Fruit fly (Drosophila melanogaster) whole organism, embryonic: ENCODE data around the gene slpr.

ENCODE experiments used
- ATbp ChIP-seq: fragments of 200-800 bp; sonication (Bioruptor generic); optimal IDR thresholded peaks from 2 replicates; lab custom pipeline; 2017; ENCODE audit warnings: missing biosample characterization, mild to moderate bottlenecking, missing genetic modification characterization, missing genetic modification reagents
- Asciz ChIP-seq: fragments of 200-800 bp; sonication (Bioruptor generic); optimal IDR thresholded peaks from 2 replicates; lab custom pipeline; 2017; ENCODE audit warnings: missing biosample characterization, mild to moderate bottlenecking, missing genetic modification characterization, missing genetic modification reagents
- C15 ChIP-seq: fragments of 200-800 bp; sonication (Bioruptor generic); IDR thresholded peaks from 3 replicates; pipeline ENCODE4 v1.3.6; 2022; ENCODE audit warnings: missing biosample characterization, missing genetic modification characterization
- CG11560 ChIP-seq: fragments of 200-800 bp; sonication (Bioruptor generic); IDR thresholded peaks from 3 replicates; pipeline ENCODE4 v1.3.6; 2022; ENCODE audit warnings: missing biosample characterization, missing genetic modification characterization
- CG12391 ChIP-seq: fragments of 200-800 bp; sonication (Bioruptor generic); optimal IDR thresholded peaks from 3 replicates; lab custom pipeline; 2018; ENCODE audit warnings: missing biosample characterization, mild to moderate bottlenecking, missing genetic modification characterization, moderate library complexity
- CG13287 ChIP-seq: fragments of 200-800 bp; sonication (Bioruptor generic); IDR thresholded peaks from 2 replicates; pipeline ENCODE4 v1.3.6; 2022; ENCODE audit warnings: missing biosample characterization, missing genetic modification characterization; ENCODE audit not compliant: partially characterized antibody
- CG1602 ChIP-seq: fragments of 200-800 bp; sonication (Bioruptor generic); optimal IDR thresholded peaks from 3 replicates; lab custom pipeline; 2016; ENCODE audit warnings: missing biosample characterization, missing genetic modification characterization
- CG17186 ChIP-seq: fragments of 200-800 bp; sonication (Bioruptor generic); optimal IDR thresholded peaks from 3 replicates; lab custom pipeline; 2017; ENCODE audit warnings: missing biosample characterization, missing genetic modification reagents, missing genetic modification characterization
- CG17912 ChIP-seq: fragments of 200-800 bp; sonication (Bioruptor generic); optimal IDR thresholded peaks from 2 replicates; lab custom pipeline; 2018; ENCODE audit warnings: missing biosample characterization, mild to moderate bottlenecking, missing genetic modification characterization
- CG1792 ChIP-seq: fragments of 200-800 bp; sonication (Bioruptor generic); optimal IDR thresholded peaks from 2 replicates; lab custom pipeline; 2016; ENCODE audit warnings: missing biosample characterization, missing genetic modification characterization
- CG2116 ChIP-seq: fragments of 200-800 bp; sonication (Bioruptor generic); optimal IDR thresholded peaks from 3 replicates; lab custom pipeline; 2018; ENCODE audit warnings: missing biosample characterization, mild to moderate bottlenecking, missing genetic modification characterization
- CG30020 ChIP-seq: fragments of 200-800 bp; optimal IDR thresholded peaks from 2 replicates; lab custom pipeline; 2019; ENCODE audit warnings: missing biosample characterization, mild to moderate bottlenecking, missing genetic modification characterization, moderate library complexity
- CG33213 ChIP-seq: fragments of 200-800 bp; sonication (Bioruptor generic); optimal IDR thresholded peaks from 3 replicates; lab custom pipeline; 2016; ENCODE audit warnings: missing biosample characterization, missing genetic modification characterization
- CG6175 ChIP-seq: fragments of 200-800 bp; sonication (Bioruptor generic); IDR thresholded peaks from 3 replicates; pipeline ENCODE4 v1.3.6; 2022; ENCODE audit warnings: missing biosample characterization, missing genetic modification characterization
- CG6683 ChIP-seq: fragments of 200-800 bp; sonication (Bioruptor generic); optimal IDR thresholded peaks from 2 replicates; lab custom pipeline; 2017; ENCODE audit warnings: missing biosample characterization, mild to moderate bottlenecking, missing genetic modification characterization, missing genetic modification reagents
- CG7271 ChIP-seq: fragments of 200-800 bp; sonication (Bioruptor generic); optimal IDR thresholded peaks from 2 replicates; lab custom pipeline; 2018; ENCODE audit warnings: missing biosample characterization, mild to moderate bottlenecking, missing genetic modification characterization, moderate library complexity
- CG9797 ChIP-seq: fragments of 200-800 bp; sonication (Bioruptor generic); optimal IDR thresholded peaks from 3 replicates; lab custom pipeline; 2018; ENCODE audit warnings: missing biosample characterization, mild to moderate bottlenecking, missing genetic modification characterization
- CG9932 ChIP-seq: fragments of 200-800 bp; sonication (Bioruptor generic); IDR thresholded peaks from 2 replicates; pipeline ENCODE4 v1.3.6; 2022; ENCODE audit warnings: missing biosample characterization, missing genetic modification characterization
- Chrac-16 ChIP-seq: fragments of 200-800 bp; sonication (Bioruptor generic); optimal IDR thresholded peaks from 3 replicates; lab custom pipeline; 2016; ENCODE audit warnings: missing biosample characterization, missing genetic modification characterization
- Dfd ChIP-seq, 2 experiments: fragments of >200 bp; optimal IDR thresholded peaks; 2 replicates each; lab custom pipeline; 2017; ENCODE audit warnings: missing biosample characterization in 2 of 2, missing genetic modification characterization in 2 of 2
- Dip3 ChIP-seq: fragments of 200-800 bp; sonication (Bioruptor generic); optimal IDR thresholded peaks from 3 replicates; lab custom pipeline; 2016; ENCODE audit warnings: missing biosample characterization, missing genetic modification characterization
- HLH54F ChIP-seq: fragments of 200-800 bp; sonication (Bioruptor generic); optimal IDR thresholded peaks from 3 replicates; lab custom pipeline; 2016; ENCODE audit warnings: missing biosample characterization, missing genetic modification characterization
- MESR4 ChIP-seq: fragments of 200-800 bp; sonication (Bioruptor generic); optimal IDR thresholded peaks from 2 replicates; lab custom pipeline; 2018; ENCODE audit warnings: missing biosample characterization, mild to moderate bottlenecking, missing genetic modification characterization, moderate library complexity
- Mrtf ChIP-seq: fragments of 200-800 bp; sonication (Bioruptor generic); IDR thresholded peaks from 3 replicates; pipeline ENCODE4 v1.3.6; 2022; ENCODE audit warnings: missing biosample characterization, missing genetic modification characterization
- NK7.1 ChIP-seq: fragments of 200-800 bp; sonication (Bioruptor generic); optimal IDR thresholded peaks from 3 replicates; lab custom pipeline; 2016; ENCODE audit warnings: missing biosample characterization, missing genetic modification characterization
- Neu2 ChIP-seq: fragments of 200-800 bp; sonication (Bioruptor generic); optimal IDR thresholded peaks from 3 replicates; lab custom pipeline; 2016; ENCODE audit warnings: missing biosample characterization, missing genetic modification characterization, borderline replicate concordance
- NfI ChIP-seq: fragments of 200-800 bp; sonication (Bioruptor generic); optimal IDR thresholded peaks from 3 replicates; lab custom pipeline; 2018; ENCODE audit warnings: missing biosample characterization, mild to moderate bottlenecking, missing genetic modification characterization, moderate library complexity
- Ssrp ChIP-seq: fragments of 200-800 bp; sonication (Bioruptor generic); optimal IDR thresholded peaks from 2 replicates; lab custom pipeline; 2018; ENCODE audit warnings: missing biosample characterization, mild to moderate bottlenecking, missing genetic modification characterization, moderate library complexity
- Trl ChIP-seq, 3 experiments: fragments of >200 bp in 2 of 3; fragments of 200-800 bp in 1 of 3; sonication (Bioruptor generic) in 1 of 3; optimal IDR thresholded peaks; 2 replicates in 1 of 3; 3 replicates in 2 of 3; lab custom pipeline; 2016 to 2017; ENCODE audit warnings: missing biosample characterization in 1 of 3, missing genetic modification characterization in 1 of 3
- ap ChIP-seq: fragments of 200-800 bp; sonication (Bioruptor generic); IDR thresholded peaks from 2 replicates; pipeline ENCODE4 v1.3.6; 2022; ENCODE audit warnings: missing biosample characterization, missing genetic modification characterization
- btn ChIP-seq: fragments of 200-800 bp; sonication (Bioruptor generic); optimal IDR thresholded peaks from 2 replicates; lab custom pipeline; 2016; ENCODE audit warnings: missing biosample characterization, missing genetic modification characterization
- chinmo ChIP-seq: fragments of 200-800 bp; sonication (Bioruptor generic); IDR thresholded peaks from 4 replicates; pipeline ENCODE4 v1.3.6; 2022; ENCODE audit warnings: missing biosample characterization, missing genetic modification characterization; ENCODE audit not compliant: partially characterized antibody
- ci ChIP-seq: fragments of 200-800 bp; sonication (Bioruptor generic); IDR thresholded peaks from 3 replicates; pipeline ENCODE4 v1.3.6; 2022; ENCODE audit warnings: missing biosample characterization, missing genetic modification characterization
- crol ChIP-seq: fragments of 200-800 bp; sonication (Bioruptor generic); IDR thresholded peaks from 2 replicates; pipeline ENCODE4 v1.3.6; 2022; ENCODE audit warnings: missing biosample characterization, missing genetic modification characterization
- dysf ChIP-seq: fragments of 200-800 bp; sonication (Bioruptor generic); IDR thresholded peaks from 3 replicates; pipeline ENCODE4 v1.3.6; 2022; ENCODE audit warnings: missing biosample characterization, missing genetic modification characterization
- fd3F ChIP-seq: fragments of 200-800 bp; sonication (Bioruptor generic); optimal IDR thresholded peaks from 2 replicates; lab custom pipeline; 2018; ENCODE audit warnings: missing biosample characterization, mild to moderate bottlenecking, missing genetic modification characterization, moderate library complexity
- gem ChIP-seq: fragments of 200-800 bp; sonication (Bioruptor generic); optimal IDR thresholded peaks from 2 replicates; lab custom pipeline; 2019; ENCODE audit warnings: missing biosample characterization, mild to moderate bottlenecking, missing genetic modification characterization, moderate library complexity
- ham ChIP-seq: fragments of 200-800 bp; sonication (Bioruptor generic); IDR thresholded peaks from 2 replicates; pipeline ENCODE4 v1.3.6; 2022; ENCODE audit warnings: missing biosample characterization, missing genetic modification characterization
- hbn ChIP-seq: fragments of 200-800 bp; sonication (Bioruptor generic); IDR thresholded peaks from 2 replicates; pipeline ENCODE4 v1.3.6; 2022; ENCODE audit warnings: missing biosample characterization, missing genetic modification characterization; ENCODE audit not compliant: partially characterized antibody
- inv ChIP-seq: fragments of 200-800 bp; sonication (Bioruptor generic); IDR thresholded peaks from 2 replicates; pipeline ENCODE4 v1.3.6; 2022; ENCODE audit warnings: missing biosample characterization, missing genetic modification characterization; ENCODE audit not compliant: partially characterized antibody
- klu ChIP-seq: fragments of 200-800 bp; sonication (Bioruptor generic); IDR thresholded peaks from 2 replicates; pipeline ENCODE4 v1.3.6; 2022; ENCODE audit warnings: missing biosample characterization, missing genetic modification characterization
- kni ChIP-seq: fragments of 200-800 bp; sonication (Bioruptor generic); optimal IDR thresholded peaks from 3 replicates; lab custom pipeline; 2017; ENCODE audit warnings: mild to moderate bottlenecking, missing biosample characterization, missing genetic modification reagents, missing genetic modification characterization
- pan ChIP-seq, 4 experiments: fragments of >200 bp in 3 of 4; fragments of 200-800 bp in 1 of 4; sonication (Bioruptor generic) in 1 of 4; optimal IDR thresholded peaks in 3 of 4; IDR thresholded peaks in 1 of 4; 2 replicates each; pipeline versions ENCODE4 v1.3.6 to Lab custom; 2017 to 2022; ENCODE audit warnings: missing biosample characterization in 2 of 4, missing genetic modification characterization in 2 of 4, mixed read lengths in 1 of 4
- sc ChIP-seq, 3 experiments: fragments of >200 bp in 2 of 3; fragments of 200-800 bp in 1 of 3; sonication (Bioruptor generic) in 1 of 3; optimal IDR thresholded peaks; 2 replicates in 2 of 3; 3 replicates in 1 of 3; lab custom pipeline; 2017; ENCODE audit warnings: mild to moderate bottlenecking in 1 of 3, missing biosample characterization in 1 of 3, missing genetic modification characterization in 1 of 3, missing genetic modification reagents in 1 of 3
- seq ChIP-seq: fragments of 200-800 bp; sonication (Bioruptor generic); IDR thresholded peaks from 2 replicates; pipeline ENCODE4 v1.3.6; 2022; ENCODE audit warnings: missing biosample characterization, missing genetic modification characterization
- slbo ChIP-seq: fragments of 200-800 bp; sonication (Bioruptor generic); IDR thresholded peaks from 2 replicates; pipeline ENCODE4 v1.3.6; 2022; ENCODE audit warnings: missing biosample characterization, missing genetic modification characterization
- twi ChIP-seq: fragments of 200-800 bp; optimal IDR thresholded peaks from 2 replicates; lab custom pipeline; 2019; ENCODE audit warnings: missing biosample characterization, mild to moderate bottlenecking, missing genetic modification characterization, moderate library complexity
- vfl ChIP-seq: fragments of 200-800 bp; sonication (Bioruptor generic); optimal IDR thresholded peaks from 2 replicates; lab custom pipeline; 2016; ENCODE audit warnings: missing biosample characterization, missing genetic modification characterization

slpr gene

dm6 chrX:8143537-8143936 lies 33.4 kb downstream of the slpr start, which contains the start of gene CG17982 (continued):
- TF ChIP-seq CG6175 (0 out of 3 replicates have a peak, but pooled peaks have one; percentile 38), pan (optimal IDR thresholded peaks at IDR 0.05; lab: Kevin White, UChicago) (no peak), pan (GFP tag; optimal IDR thresholded peaks at IDR 0.05 in 1 of 2, IDR thresholded peaks at IDR 0.05 in 1 of 2) (peak in 1 of 2 experiments; percentile 86), NK7.1 (GFP tag; lab: Kevin White, UChicago) (peak; percentile 74), Asciz (GFP tag; lab: Kevin White, UChicago) (no peak), CG9932 (GFP tag; lab: Robert Waterston, UW) (peak; percentile 83), CG33213 (GFP tag; lab: Kevin White, UChicago) (peak; percentile 87), Trl (optimal IDR thresholded peaks at IDR 0.05; lab: Kevin White, UChicago) (no peak), Trl (GFP tag; optimal IDR thresholded peaks at IDR 0.05; lab: Kevin White, UChicago) (peak; percentile 91), Mrtf (GFP tag; lab: Robert Waterston, UW) (peak; percentile 78), fd3F (peak; percentile 80), vfl (GFP tag; lab: Kevin White, UChicago) (peak; percentile 80), sc (optimal IDR thresholded peaks at IDR 0.05; lab: Kevin White, UChicago) (no peak), sc (GFP tag; optimal IDR thresholded peaks at IDR 0.05; lab: Kevin White, UChicago) (peak; percentile 18), Dfd (GFP tag; optimal IDR thresholded peaks at IDR 0.05; lab: Kevin White, UChicago) (no peak), btn (peak; percentile 73), Chrac-16 (GFP tag; lab: Kevin White, UChicago) (peak; percentile 75), CG1602 (GFP tag; lab: Kevin White, UChicago) (peak; percentile 68), gem (tag; lab: Kevin White, UChicago) (peak; percentile 92), klu (GFP tag; lab: Robert Waterston, UW) (peak; percentile 71), Neu2 (GFP tag; lab: Kevin White, UChicago) (no peak), ci (GFP tag; lab: Robert Waterston, UW) (peak; percentile 90), seq (GFP tag; lab: Robert Waterston, UW) (peak; percentile 71), CG13287 (GFP tag; lab: Robert Waterston, UW) (no peak; the same call in 1 of the 2 replicates), hbn (peak; percentile 16; the same call in 1 of the 2 replicates), C15 (peak; percentile 51; the same call in 1 of the 3 replicates), CG7271 (peak; percentile 45), slbo (GFP tag; lab: Robert Waterston, UW) (peak; percentile 88), chinmo (no peak), CG17912 (GFP tag; lab: Kevin White, UChicago) (peak; percentile 83), inv (GFP tag; lab: Robert Waterston, UW) (no peak), CG1792 (GFP tag; lab: Kevin White, UChicago) (peak; percentile 63), twi (tag; lab: Kevin White, UChicago) (peak; percentile 66), Dip3 (GFP tag; lab: Kevin White, UChicago) (peak; percentile 84), CG6683 (peak; percentile 32), CG9797 (no peak), CG17186 (GFP tag; lab: Kevin White, UChicago) (peak; percentile 46), CG30020 (tag; lab: Kevin White, UChicago) (peak; percentile 64), NfI (GFP tag; lab: Kevin White, UChicago) (peak; percentile 88), MESR4 (GFP tag; lab: Kevin White, UChicago) (peak; percentile 51), ATbp (GFP tag; lab: Kevin White, UChicago) (peak; percentile 79), ham (no peak), CG2116 (GFP tag; lab: Kevin White, UChicago) (peak; percentile 71), Ssrp (tag; lab: Kevin White, UChicago) (peak; percentile 77), ap (GFP tag; lab: Robert Waterston, UW) (peak; percentile 65; the same call in 1 of the 2 replicates), dysf (GFP tag; lab: Robert Waterston, UW) (peak; percentile 81), crol (no peak), CG12391 (peak; percentile 90), HLH54F (peak; percentile 86), CG11560 (peak; percentile 37; the same call in 1 of the 3 replicates), kni (peak; percentile 75)
